Fruit fly (Drosophila melanogaster) whole organism, embryonic: Measurements from ENCODE around the gene CG13392.

ENCODE experiments used
- Adf1 ChIP-seq: fragments of 200-800 bp; sonication (Bioruptor generic); IDR thresholded peaks from 2 replicates; pipeline ENCODE4 v1.3.6; 2022; ENCODE audit warnings: missing biosample characterization, missing genetic modification characterization
- Asciz ChIP-seq: fragments of 200-800 bp; sonication (Bioruptor generic); optimal IDR thresholded peaks from 2 replicates; lab custom pipeline; 2017; ENCODE audit warnings: missing biosample characterization, mild to moderate bottlenecking, missing genetic modification characterization, missing genetic modification reagents
- CG10654 ChIP-seq: fragments of 200-800 bp; sonication (Bioruptor generic); optimal IDR thresholded peaks from 2 replicates; lab custom pipeline; 2016; ENCODE audit warnings: missing biosample characterization, missing genetic modification characterization
- CG11093 ChIP-seq: fragments of 200-800 bp; sonication (Bioruptor generic); IDR thresholded peaks from 3 replicates; pipeline ENCODE4 v1.3.6; 2022; ENCODE audit warnings: missing biosample characterization, missing genetic modification characterization
- CG11504 ChIP-seq: fragments of 200-800 bp; sonication (Bioruptor generic); optimal IDR thresholded peaks from 3 replicates; lab custom pipeline; 2019; ENCODE audit warnings: missing biosample characterization, mild to moderate bottlenecking, missing genetic modification characterization, moderate library complexity
- CG12236 ChIP-seq: fragments of 200-800 bp; sonication (Bioruptor generic); optimal IDR thresholded peaks from 2 replicates; lab custom pipeline; 2016; ENCODE audit warnings: missing biosample characterization, missing genetic modification characterization
- CG14710 ChIP-seq: fragments of 200-800 bp; sonication (Bioruptor generic); optimal IDR thresholded peaks from 3 replicates; lab custom pipeline; 2019; ENCODE audit warnings: missing biosample characterization, mild to moderate bottlenecking, missing genetic modification characterization, moderate library complexity
- CG17912 ChIP-seq: fragments of 200-800 bp; sonication (Bioruptor generic); optimal IDR thresholded peaks from 2 replicates; lab custom pipeline; 2018; ENCODE audit warnings: missing biosample characterization, mild to moderate bottlenecking, missing genetic modification characterization
- CG2116 ChIP-seq: fragments of 200-800 bp; sonication (Bioruptor generic); optimal IDR thresholded peaks from 3 replicates; lab custom pipeline; 2018; ENCODE audit warnings: missing biosample characterization, mild to moderate bottlenecking, missing genetic modification characterization
- CG2199 ChIP-seq: fragments of 200-800 bp; sonication (Bioruptor generic); IDR thresholded peaks from 3 replicates; pipeline ENCODE4 v1.3.6; 2022; ENCODE audit warnings: missing biosample characterization, missing genetic modification characterization
- CG31441 ChIP-seq: fragments of 200-800 bp; sonication (Bioruptor generic); IDR thresholded peaks from 2 replicates; pipeline ENCODE4 v1.3.6; 2022; ENCODE audit warnings: missing biosample characterization, missing genetic modification characterization
- CG3726 ChIP-seq: fragments of 200-800 bp; sonication (Bioruptor generic); IDR thresholded peaks from 3 replicates; pipeline ENCODE4, ENCODE4 v1.3.6; 2022; ENCODE audit warnings: missing biosample characterization, missing genetic modification characterization
- CG6765 ChIP-seq: fragments of 200-800 bp; sonication (Bioruptor generic); optimal IDR thresholded peaks from 3 replicates; lab custom pipeline; 2017; ENCODE audit warnings: missing biosample characterization, mild to moderate bottlenecking, missing genetic modification characterization
- CG7786 ChIP-seq: fragments of 200-800 bp; sonication (Bioruptor generic); optimal IDR thresholded peaks from 2 replicates; lab custom pipeline; 2016; ENCODE audit warnings: missing biosample characterization, missing genetic modification characterization
- CG8359 ChIP-seq: fragments of 200-800 bp; sonication (Bioruptor generic); optimal IDR thresholded peaks from 2 replicates; lab custom pipeline; 2017; ENCODE audit warnings: missing biosample characterization, mild to moderate bottlenecking, missing genetic modification characterization, borderline replicate concordance
- CG8944 ChIP-seq: fragments of 200-800 bp; sonication (Bioruptor generic); optimal IDR thresholded peaks from 3 replicates; lab custom pipeline; 2016; ENCODE audit warnings: missing biosample characterization, missing genetic modification characterization
- CG9437 ChIP-seq: fragments of 200-800 bp; sonication (Bioruptor generic); optimal IDR thresholded peaks from 2 replicates; lab custom pipeline; 2018; ENCODE audit warnings: missing biosample characterization, mild to moderate bottlenecking, missing genetic modification characterization
- CG9932 ChIP-seq: fragments of 200-800 bp; sonication (Bioruptor generic); IDR thresholded peaks from 2 replicates; pipeline ENCODE4 v1.3.6; 2022; ENCODE audit warnings: missing biosample characterization, missing genetic modification characterization
- Dll ChIP-seq: fragments of 200-800 bp; sonication (Bioruptor generic); IDR thresholded peaks from 4 replicates; pipeline ENCODE4 v1.3.6; 2022; ENCODE audit warnings: missing biosample characterization, missing genetic modification characterization; ENCODE audit not compliant: partially characterized antibody
- GATAe ChIP-seq: fragments of 200-800 bp; sonication (Bioruptor generic); conservative IDR thresholded peaks from 2 replicates; pipeline ENCODE4 v1.3.6; 2022; ENCODE audit warnings: missing biosample characterization, missing genetic modification characterization
- H15 ChIP-seq: fragments of 200-800 bp; sonication (Bioruptor generic); IDR thresholded peaks from 3 replicates; pipeline ENCODE4 v1.3.6; 2022; ENCODE audit warnings: missing biosample characterization, missing genetic modification characterization
- HmgD ChIP-seq: fragments of 200-800 bp; sonication (Bioruptor generic); optimal IDR thresholded peaks from 3 replicates; lab custom pipeline; 2016; ENCODE audit warnings: missing biosample characterization, missing genetic modification characterization
- HmgZ ChIP-seq: fragments of 200-800 bp; sonication (Bioruptor generic); optimal IDR thresholded peaks from 2 replicates; lab custom pipeline; 2018; ENCODE audit warnings: missing biosample characterization, mild to moderate bottlenecking, missing genetic modification characterization
- Hmr ChIP-seq: fragments of 200-800 bp; sonication (Bioruptor generic); optimal IDR thresholded peaks from 3 replicates; lab custom pipeline; 2017; ENCODE audit warnings: mild to moderate bottlenecking, missing biosample characterization, missing genetic modification reagents, missing genetic modification characterization
- Hsf ChIP-seq: fragments of 200-800 bp; sonication (Bioruptor generic); optimal IDR thresholded peaks from 3 replicates; lab custom pipeline; 2016; ENCODE audit warnings: missing biosample characterization, missing genetic modification characterization
- Med ChIP-seq: fragments of 200-800 bp; sonication (Bioruptor generic); peaks from one replicate; lab custom pipeline; 2016; ENCODE audit warnings: missing biosample characterization, missing genetic modification characterization, mild to moderate bottlenecking, inconsistent platforms, moderate library complexity
- NC2α ChIP-seq: fragments of 200-800 bp; sonication (Bioruptor generic); optimal IDR thresholded peaks from 2 replicates; lab custom pipeline; 2016; ENCODE audit warnings: missing biosample characterization, missing genetic modification characterization
- NK7.1 ChIP-seq: fragments of 200-800 bp; sonication (Bioruptor generic); optimal IDR thresholded peaks from 3 replicates; lab custom pipeline; 2016; ENCODE audit warnings: missing biosample characterization, missing genetic modification characterization
- Nf-YC ChIP-seq: fragments of 200-800 bp; optimal IDR thresholded peaks from 3 replicates; lab custom pipeline; 2019; ENCODE audit warnings: missing biosample characterization, mild to moderate bottlenecking, missing genetic modification characterization, moderate library complexity
- Ptx1 ChIP-seq: fragments of 200-800 bp; sonication (Bioruptor generic); IDR thresholded peaks from 2 replicates; pipeline ENCODE4 v1.3.6; 2022; ENCODE audit warnings: missing biosample characterization, missing genetic modification characterization
- TFAM ChIP-seq: fragments of 200-800 bp; sonication (Bioruptor generic); optimal IDR thresholded peaks from 2 replicates; lab custom pipeline; 2017; ENCODE audit warnings: missing biosample characterization, missing genetic modification characterization, inconsistent platforms
- Vsx1 ChIP-seq: fragments of 200-800 bp; sonication (Bioruptor generic); optimal IDR thresholded peaks from 2 replicates; lab custom pipeline; 2017; ENCODE audit warnings: missing biosample characterization, mild to moderate bottlenecking, missing genetic modification characterization, missing genetic modification reagents
- ab ChIP-seq: fragments of 200-800 bp; sonication (Bioruptor generic); optimal IDR thresholded peaks from 2 replicates; lab custom pipeline; 2016; ENCODE audit warnings: missing biosample characterization, missing genetic modification characterization
- ac ChIP-seq: fragments of 200-800 bp; sonication (Bioruptor generic); optimal IDR thresholded peaks from 3 replicates; lab custom pipeline; 2017; ENCODE audit warnings: missing biosample characterization, mild to moderate bottlenecking, missing genetic modification characterization
- bab2 ChIP-seq: fragments of 200-800 bp; sonication (Bioruptor generic); optimal IDR thresholded peaks from 2 replicates; lab custom pipeline; 2016; ENCODE audit warnings: missing biosample characterization, missing genetic modification characterization
- caup ChIP-seq: fragments of 200-800 bp; sonication (Bioruptor generic); optimal IDR thresholded peaks from 3 replicates; lab custom pipeline; 2017; ENCODE audit warnings: missing biosample characterization, mild to moderate bottlenecking, missing genetic modification characterization, moderate library complexity; ENCODE audit not compliant: severe bottlenecking
- chm ChIP-seq: fragments of 200-800 bp; sonication (Bioruptor generic); IDR thresholded peaks from 2 replicates; pipeline ENCODE4 v1.3.6; 2022; ENCODE audit warnings: missing biosample characterization, missing genetic modification characterization
- ci ChIP-seq: fragments of 200-800 bp; sonication (Bioruptor generic); IDR thresholded peaks from 3 replicates; pipeline ENCODE4 v1.3.6; 2022; ENCODE audit warnings: missing biosample characterization, missing genetic modification characterization
- dmrt99B ChIP-seq: fragments of 200-800 bp; sonication (Bioruptor generic); optimal IDR thresholded peaks from 2 replicates; lab custom pipeline; 2018; ENCODE audit warnings: missing biosample characterization, mild to moderate bottlenecking, missing genetic modification characterization, moderate library complexity
- gsb-n ChIP-seq: fragments of 200-800 bp; sonication (Bioruptor generic); optimal IDR thresholded peaks from 3 replicates; lab custom pipeline; 2018; ENCODE audit warnings: missing biosample characterization, mild to moderate bottlenecking, missing genetic modification characterization
- hbn ChIP-seq: fragments of 200-800 bp; sonication (Bioruptor generic); IDR thresholded peaks from 2 replicates; pipeline ENCODE4 v1.3.6; 2022; ENCODE audit warnings: missing biosample characterization, missing genetic modification characterization; ENCODE audit not compliant: partially characterized antibody
- kay ChIP-seq: fragments of 200-800 bp; sonication (Bioruptor generic); optimal IDR thresholded peaks from 2 replicates; lab custom pipeline; 2016; ENCODE audit warnings: missing biosample characterization, missing genetic modification characterization
- nerfin-2 ChIP-seq: fragments of 200-800 bp; sonication (Bioruptor generic); IDR thresholded peaks from 2 replicates; pipeline ENCODE4 v1.3.6; 2022; ENCODE audit warnings: missing biosample characterization, missing genetic modification characterization; ENCODE audit not compliant: partially characterized antibody
- pros ChIP-seq: fragments of 200-800 bp; sonication (Bioruptor generic); optimal IDR thresholded peaks from 3 replicates; lab custom pipeline; 2019; ENCODE audit warnings: missing biosample characterization, mild to moderate bottlenecking, missing genetic modification characterization, moderate library complexity
- ranshi ChIP-seq: fragments of 200-800 bp; sonication (Bioruptor generic); IDR thresholded peaks from 2 replicates; pipeline ENCODE4 v1.3.6; 2022; ENCODE audit warnings: missing biosample characterization, missing genetic modification characterization
- slp2 ChIP-seq: fragments of 200-800 bp; sonication (Bioruptor generic); optimal IDR thresholded peaks from 2 replicates; lab custom pipeline; 2016; ENCODE audit warnings: missing biosample characterization, missing genetic modification characterization
- so ChIP-seq: fragments of 200-800 bp; sonication (Bioruptor generic); IDR thresholded peaks from 3 replicates; pipeline ENCODE4 v1.3.6; 2022; ENCODE audit warnings: missing biosample characterization, missing genetic modification characterization
- ssp ChIP-seq: fragments of 200-800 bp; sonication (Bioruptor generic); IDR thresholded peaks from 2 replicates; pipeline ENCODE4 v1.3.6; 2022; ENCODE audit warnings: missing biosample characterization, missing genetic modification characterization
- sug ChIP-seq: fragments of 200-800 bp; optimal IDR thresholded peaks from 2 replicates; lab custom pipeline; 2019; ENCODE audit warnings: missing biosample characterization, mild to moderate bottlenecking, missing genetic modification characterization, moderate library complexity
- toy ChIP-seq: fragments of 200-800 bp; sonication (Bioruptor generic); IDR thresholded peaks from 2 replicates; pipeline ENCODE4 v1.3.6; 2022; ENCODE audit warnings: missing biosample characterization, missing genetic modification characterization
- trem ChIP-seq: fragments of 200-800 bp; optimal IDR thresholded peaks from 3 replicates; lab custom pipeline; 2019; ENCODE audit warnings: missing biosample characterization, mild to moderate bottlenecking, missing genetic modification characterization, moderate library complexity

CG13392 gene

DNA sequence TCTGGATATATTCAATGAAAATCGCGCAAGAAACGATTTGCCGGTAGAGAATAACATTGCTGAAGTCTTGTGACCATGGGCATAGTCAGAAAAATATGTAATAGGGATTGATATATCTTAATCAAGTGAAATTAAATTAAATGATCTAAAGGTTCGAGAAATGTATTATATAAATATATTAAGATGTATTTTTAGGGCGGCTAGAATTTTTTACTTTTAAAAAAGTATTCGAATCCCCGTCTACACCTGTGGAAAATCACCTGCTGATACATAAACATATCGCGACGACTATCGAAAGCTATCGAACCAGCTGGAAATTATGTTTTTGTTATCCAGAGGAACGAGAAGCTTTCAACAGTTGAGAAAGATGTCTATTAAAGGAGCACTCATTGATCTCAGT lies 5.9 kb downstream of the CG13392 start, which contains the start of the genes CG13390 and CG17294 (continued):
- TF ChIP-seq CG8359 (GFP tag; lab: Kevin White, UChicago) (peak; percentile 95), Adf1 (GFP tag; lab: Robert Waterston, UW) (peak; percentile 93), Med (GFP tag; lab: Kevin White, UChicago) (peak; percentile 99), ci (GFP tag; lab: Robert Waterston, UW) (peak; percentile 100), Asciz (peak; percentile 99), Hsf (GFP tag; lab: Kevin White, UChicago) (peak; percentile 98), CG9437 (GFP tag; lab: Kevin White, UChicago) (peak; percentile 95), gsb-n (tag; lab: Kevin White, UChicago) (peak; percentile 99), H15 (GFP tag; lab: Robert Waterston, UW) (peak; percentile 100), hbn (GFP tag; lab: Robert Waterston, UW) (peak; percentile 70; the same call in 1 of the 2 replicates), CG2116 (GFP tag; lab: Kevin White, UChicago) (peak; percentile 92), CG2199 (peak; percentile 99), CG14710 (tag; lab: Kevin White, UChicago) (peak; percentile 98), CG7786 (GFP tag; lab: Kevin White, UChicago) (peak; percentile 91), HmgD (GFP tag; lab: Kevin White, UChicago) (peak; percentile 10), Ptx1 (GFP tag; lab: Robert Waterston, UW) (peak; percentile 100), GATAe (GFP tag; lab: Robert Waterston, UW) (peak; percentile 99), CG10654 (GFP tag; lab: Kevin White, UChicago) (peak; percentile 99), dmrt99B (peak; percentile 100), Dll (GFP tag; lab: Robert Waterston, UW) (peak; percentile 86), CG3726 (GFP tag; lab: Robert Waterston, UW) (peak; percentile 99), chm (GFP tag; lab: Robert Waterston, UW) (peak; percentile 99), CG11504 (tag; lab: Kevin White, UChicago) (peak; percentile 98), toy (peak; percentile 99), so (GFP tag; lab: Robert Waterston, UW) (peak; percentile 100), CG17912 (GFP tag; lab: Kevin White, UChicago) (peak; percentile 99), Hmr (GFP tag; lab: Kevin White, UChicago) (peak; percentile 100), CG11093 (GFP tag; lab: Robert Waterston, UW) (peak; percentile 99), kay (peak; percentile 99), ssp (GFP tag; lab: Robert Waterston, UW) (peak; percentile 96), bab2 (GFP tag; lab: Kevin White, UChicago) (peak; percentile 96), CG6765 (GFP tag; lab: Kevin White, UChicago) (peak; percentile 100), trem (tag; lab: Kevin White, UChicago) (peak; percentile 97), CG9932 (peak; percentile 100), CG31441 (peak; percentile 100), NK7.1 (GFP tag; lab: Kevin White, UChicago) (peak; percentile 92), CG8944 (peak; percentile 84), ac (GFP tag; lab: Kevin White, UChicago) (peak; percentile 97), HmgZ (peak; percentile 100), sug (tag; lab: Kevin White, UChicago) (peak; percentile 99), NC2α (peak; percentile 70), Nf-YC (tag; lab: Kevin White, UChicago) (peak; percentile 95), nerfin-2 (GFP tag; lab: Robert Waterston, UW) (peak; percentile 75; the same call in 1 of the 2 replicates), TFAM (GFP tag; lab: Kevin White, UChicago) (peak; percentile 91), ranshi (peak; percentile 100), Vsx1 (GFP tag; lab: Kevin White, UChicago) (peak; percentile 98), caup (GFP tag; lab: Kevin White, UChicago) (peak; percentile 99), CG12236 (GFP tag; lab: Kevin White, UChicago) (peak; percentile 85), ab (GFP tag; lab: Kevin White, UChicago) (peak; percentile 76), slp2 (GFP tag; lab: Kevin White, UChicago) (peak; percentile 88), pros (GFP tag; lab: Kevin White, UChicago) (peak; percentile 89)
